Worm (Caenorhabditis elegans) whole organism, young adult: ENCODE results near the gene ttr-42.

Experiments
- B0019.2 ChIP-seq: fragments of 200-800 bp; sonication (Bioruptor generic); conservative IDR thresholded peaks from 2 replicates; pipeline ENCODE4 v1.3.6; 2022; ENCODE audit warnings: missing genetic modification reagents, missing genetic modification characterization, missing compliant biosample characterization
- B0035.1 ChIP-seq: sonication (generic microtip); optimal IDR thresholded peaks from 2 replicates; lab custom pipeline; 2016; ENCODE audit warnings: missing genetic modification characterization, mild to moderate bottlenecking, missing compliant biosample characterization, missing genotype, missing genetic modification reagents
- C06A6.2 ChIP-seq: fragments of 200-800 bp; sonication (Bioruptor generic); conservative IDR thresholded peaks from 2 replicates; pipeline ENCODE4 v1.3.6; 2022; ENCODE audit warnings: missing genetic modification characterization, missing compliant biosample characterization
- C17E4.6 ChIP-seq: fragments of 200-800 bp; sonication (Bioruptor generic); IDR thresholded peaks from 2 replicates; pipeline ENCODE4 v1.3.6; 2022; ENCODE audit warnings: missing genetic modification reagents, missing genetic modification characterization, missing compliant biosample characterization
- F10E7.11 ChIP-seq: sonication (generic microtip); optimal IDR thresholded peaks from 2 replicates; lab custom pipeline; 2017; ENCODE audit warnings: mild to moderate bottlenecking, missing genetic modification characterization, moderate library complexity, missing compliant biosample characterization
- F22D6.2 ChIP-seq: sonication (generic microtip); optimal IDR thresholded peaks from 2 replicates; lab custom pipeline; 2016; ENCODE audit warnings: mild to moderate bottlenecking, missing genetic modification characterization, missing compliant biosample characterization
- F23B12.7 ChIP-seq: sonication (generic microtip); optimal IDR thresholded peaks from 2 replicates; lab custom pipeline; 2017; ENCODE audit warnings: missing genetic modification characterization, mild to moderate bottlenecking, missing compliant biosample characterization, antibody characterized with exemption, moderate library complexity; ENCODE audit not compliant: insufficient read depth
- F57C9.4 ChIP-seq: sonication (generic microtip); optimal IDR thresholded peaks from 2 replicates; lab custom pipeline; 2017; ENCODE audit warnings: mild to moderate bottlenecking, missing genetic modification characterization, missing compliant biosample characterization
- Y67H2A.10 ChIP-seq: fragments of 200-800 bp; sonication (Bioruptor generic); conservative IDR thresholded peaks from 2 replicates; pipeline ENCODE4 v1.3.6; 2022; ENCODE audit warnings: missing genetic modification reagents, missing genetic modification characterization, missing compliant biosample characterization
- ZK185.1 ChIP-seq: sonication (generic microtip); optimal IDR thresholded peaks from 2 replicates; lab custom pipeline; 2016; ENCODE audit warnings: mild to moderate bottlenecking, missing genetic modification characterization, missing compliant biosample characterization; ENCODE audit not compliant: poor library complexity, severe bottlenecking
- akir-1 ChIP-seq: fragments of 200-800 bp; sonication (Bioruptor generic); optimal IDR thresholded peaks from 2 replicates; lab custom pipeline; 2018; ENCODE audit warnings: mild to moderate bottlenecking, missing genetic modification characterization, moderate library complexity, missing compliant biosample characterization
- athp-1 ChIP-seq: sonication (generic microtip); optimal IDR thresholded peaks from 2 replicates; lab custom pipeline; 2017; ENCODE audit warnings: mild to moderate bottlenecking, missing genetic modification characterization, missing compliant biosample characterization
- attf-3 ChIP-seq: fragments of 200-800 bp; sonication (Bioruptor generic); conservative IDR thresholded peaks from 2 replicates; pipeline ENCODE4 v1.3.6; 2022; ENCODE audit warnings: missing genetic modification reagents, missing genetic modification characterization, missing compliant biosample characterization
- attf-6 ChIP-seq: fragments of 200-800 bp; sonication (Bioruptor generic); IDR thresholded peaks from 2 replicates; pipeline ENCODE4 v1.3.6; 2022; ENCODE audit warnings: missing genetic modification reagents, missing genetic modification characterization, missing compliant biosample characterization
- bed-1 ChIP-seq: fragments of 200-800 bp; sonication (Bioruptor generic); IDR thresholded peaks from 2 replicates; pipeline ENCODE4 v1.3.6; 2022; ENCODE audit warnings: missing genetic modification reagents, missing genetic modification characterization, missing compliant biosample characterization
- cebp-1 ChIP-seq, 2 experiments: fragments of 200-800 bp in 1 of 2; sonication (Bioruptor generic) in 1 of 2; sonication (generic microtip) in 1 of 2; IDR thresholded peaks in 1 of 2; optimal IDR thresholded peaks in 1 of 2; 2 replicates each; pipeline versions ENCODE4 v1.3.6 to Lab custom; 2017 to 2022; ENCODE audit warnings: missing compliant biosample characterization in 2 of 2, missing genetic modification characterization in 2 of 2, mild to moderate bottlenecking in 1 of 2, missing genetic modification reagents in 1 of 2, moderate library complexity in 1 of 2
- ceh-27 ChIP-seq: fragments of 200-800 bp; sonication (Bioruptor generic); optimal IDR thresholded peaks from 2 replicates; lab custom pipeline; 2018; ENCODE audit warnings: mild to moderate bottlenecking, missing genetic modification characterization, moderate library complexity, missing compliant biosample characterization
- ceh-91 ChIP-seq: fragments of 200-800 bp; sonication (Bioruptor generic); IDR thresholded peaks from 2 replicates; pipeline ENCODE4 v1.3.6; 2022; ENCODE audit warnings: missing genetic modification reagents, missing genetic modification characterization, missing compliant biosample characterization
- chd-7 ChIP-seq: sonication (generic microtip); optimal IDR thresholded peaks from 2 replicates; lab custom pipeline; 2016; ENCODE audit warnings: mild to moderate bottlenecking, missing genetic modification characterization, moderate library complexity, missing compliant biosample characterization
- dox-1 ChIP-seq: fragments of 200-800 bp; sonication (Bioruptor generic); IDR thresholded peaks from 2 replicates; pipeline ENCODE4 v1.3.6; 2022; ENCODE audit warnings: missing genetic modification reagents, missing genetic modification characterization, missing compliant biosample characterization
- dpl-1 ChIP-seq: fragments of 150-350 bp; optimal IDR thresholded peaks from 2 replicates; lab custom pipeline; 2014; ENCODE audit warnings: missing biosample characterization, missing genetic modification reagents, missing genetic modification characterization
- efl-1 ChIP-seq: fragments of 150-350 bp; optimal IDR thresholded peaks from 2 replicates; lab custom pipeline; 2014; ENCODE audit warnings: missing biosample characterization, missing genetic modification reagents, missing genetic modification characterization
- ets-4 ChIP-seq: fragments of 200-800 bp; sonication (Bioruptor generic); optimal IDR thresholded peaks from 2 replicates; lab custom pipeline; 2018; ENCODE audit warnings: mild to moderate bottlenecking, missing genetic modification characterization, missing compliant biosample characterization
- fkh-3 ChIP-seq: sonication (generic microtip); optimal IDR thresholded peaks from 2 replicates; lab custom pipeline; 2016; ENCODE audit warnings: mild to moderate bottlenecking, missing genetic modification characterization, missing compliant biosample characterization
- gei-17 ChIP-seq: fragments of 200-800 bp; sonication (Bioruptor generic); optimal IDR thresholded peaks from 2 replicates; lab custom pipeline; 2018; ENCODE audit warnings: mild to moderate bottlenecking, missing genetic modification characterization, missing compliant biosample characterization
- hmg-1.2 ChIP-seq: fragments of 200-800 bp; sonication (Bioruptor generic); IDR thresholded peaks from 2 replicates; pipeline ENCODE4 v1.3.6; 2022; ENCODE audit warnings: missing genetic modification reagents, missing genetic modification characterization, missing compliant biosample characterization
- hrde-1 ChIP-seq: sonication (generic microtip); optimal IDR thresholded peaks from 2 replicates; lab custom pipeline; 2016; ENCODE audit warnings: missing genetic modification characterization, mild to moderate bottlenecking, missing compliant biosample characterization, moderate library complexity, missing genotype, missing genetic modification reagents, borderline replicate concordance
- hsf-1 ChIP-seq: fragments of 200-800 bp; sonication (Bioruptor generic); IDR thresholded peaks from 2 replicates; pipeline ENCODE4 v1.3.6; 2022; ENCODE audit warnings: missing genetic modification reagents, missing genetic modification characterization, missing compliant biosample characterization
- let-526 ChIP-seq: fragments of 200-800 bp; sonication (Bioruptor generic); IDR thresholded peaks from 2 replicates; pipeline ENCODE4 v1.3.6; 2022; ENCODE audit warnings: missing genetic modification reagents, missing genetic modification characterization, missing compliant biosample characterization
- let-607 ChIP-seq, 2 experiments: fragments of 200-800 bp in 1 of 2; sonication (Bioruptor generic) in 1 of 2; sonication (generic microtip) in 1 of 2; optimal IDR thresholded peaks; 2 replicates each; lab custom pipeline; 2016 to 2018; ENCODE audit warnings: mild to moderate bottlenecking in 2 of 2, missing compliant biosample characterization in 2 of 2, missing genetic modification characterization in 2 of 2, moderate library complexity in 2 of 2, missing genotype in 1 of 2
- lin-35 ChIP-seq, 3 experiments: fragments of 150-350 bp in 2 of 3; sonication (generic microtip) in 1 of 3; optimal IDR thresholded peaks; 2 replicates each; lab custom pipeline; 2014 to 2018; ENCODE audit warnings: missing biosample characterization in 3 of 3, missing genetic modification characterization in 3 of 3, missing genetic modification reagents in 3 of 3
- lsl-1 ChIP-seq: fragments of 200-800 bp; sonication (Bioruptor generic); optimal IDR thresholded peaks from 2 replicates; lab custom pipeline; 2018; ENCODE audit warnings: mild to moderate bottlenecking, missing genetic modification characterization, moderate library complexity, missing compliant biosample characterization
- mel-28 ChIP-seq: sonication (generic microtip); optimal IDR thresholded peaks from 2 replicates; lab custom pipeline; 2016; ENCODE audit warnings: borderline replicate concordance, mild to moderate bottlenecking, missing genetic modification characterization, missing compliant biosample characterization
- mes-4 ChIP-seq: sonication (generic microtip); optimal IDR thresholded peaks from 2 replicates; lab custom pipeline; 2016; ENCODE audit warnings: missing genotype, missing genetic modification characterization, missing compliant biosample characterization
- nfya-1 ChIP-seq: sonication (generic microtip); optimal IDR thresholded peaks from 2 replicates; lab custom pipeline; 2017; ENCODE audit warnings: antibody characterized with exemption, missing compliant biosample characterization, missing genetic modification characterization, borderline replicate concordance; ENCODE audit not compliant: insufficient read depth
- nfyb-1 ChIP-seq: fragments of 200-800 bp; sonication (Bioruptor generic); IDR thresholded peaks from 2 replicates; pipeline ENCODE4 v1.3.6; 2022; ENCODE audit warnings: missing genetic modification reagents, missing genetic modification characterization, missing compliant biosample characterization
- nhr-179 ChIP-seq: sonication (generic microtip); optimal IDR thresholded peaks from 2 replicates; lab custom pipeline; 2016; ENCODE audit warnings: mild to moderate bottlenecking, missing genetic modification characterization, missing compliant biosample characterization
- nhr-27 ChIP-seq: fragments of 200-800 bp; sonication (Bioruptor generic); optimal IDR thresholded peaks from 2 replicates; lab custom pipeline; 2018; ENCODE audit warnings: mild to moderate bottlenecking, missing genetic modification characterization, moderate library complexity, missing compliant biosample characterization
- nhr-80 ChIP-seq: sonication (generic microtip); optimal IDR thresholded peaks from 2 replicates; lab custom pipeline; 2016; ENCODE audit warnings: missing genetic modification characterization, missing compliant biosample characterization
- pbrm-1 ChIP-seq: fragments of 200-800 bp; sonication (Bioruptor generic); IDR thresholded peaks from 2 replicates; pipeline ENCODE4 v1.3.6; 2022; ENCODE audit warnings: missing genetic modification reagents, missing genetic modification characterization, missing compliant biosample characterization
- snpc-1.3 ChIP-seq: sonication (generic microtip); optimal IDR thresholded peaks from 2 replicates; lab custom pipeline; 2017; ENCODE audit warnings: missing genetic modification characterization, mild to moderate bottlenecking, missing compliant biosample characterization, antibody characterized with exemption, moderate library complexity, missing genotype, missing genetic modification reagents; ENCODE audit not compliant: insufficient read depth
- unc-62 ChIP-seq: fragments of 150-350 bp; optimal IDR thresholded peaks from 2 replicates; lab custom pipeline; 2014; ENCODE audit warnings: missing biosample characterization, missing genetic modification reagents, missing genetic modification characterization
- xnd-1 ChIP-seq: sonication (generic microtip); optimal IDR thresholded peaks from 2 replicates; lab custom pipeline; 2016; ENCODE audit warnings: missing genotype, missing genetic modification reagents, missing genetic modification characterization, missing compliant biosample characterization
- zfh-2 ChIP-seq: fragments of 200-800 bp; sonication (Bioruptor generic); conservative IDR thresholded peaks from 2 replicates; pipeline ENCODE4 v1.3.6; 2022; ENCODE audit warnings: missing genetic modification reagents, missing genetic modification characterization, missing compliant biosample characterization
- zim-3 ChIP-seq: sonication (generic microtip); optimal IDR thresholded peaks from 2 replicates; lab custom pipeline; 2017; ENCODE audit warnings: mild to moderate bottlenecking, missing genetic modification characterization, moderate library complexity, missing compliant biosample characterization
- ztf-3 ChIP-seq: fragments of 200-800 bp; sonication (Bioruptor generic); optimal IDR thresholded peaks from 2 replicates; lab custom pipeline; 2018; ENCODE audit warnings: mild to moderate bottlenecking, missing genetic modification characterization, missing compliant biosample characterization

Gene ttr-42

ce11 chrX:2549322-2549721 is 28.2 kb upstream of the ttr-42 start (continued):
- peak; percentile 68; the same call in 1 of the 2 replicates for TF ChIP-seq nfyb-1 (GFP tag; lab: Robert Waterston, UW)
- peak; percentile 58 for TF ChIP-seq cebp-1 (GFP tag; IDR thresholded peaks at IDR 0.05; lab: Robert Waterston, UW)
- peak; percentile 76 for TF ChIP-seq cebp-1 (tag; optimal IDR thresholded peaks at IDR 0.05; lab: Kevin White, UChicago)
- TF ChIP-seq dox-1 (GFP tag; lab: Robert Waterston, UW) = peak; percentile 78
- TF ChIP-seq B0019.2 = 0 out of 2 replicates have a peak, but pooled peaks have one; percentile 25
- TF ChIP-seq F10E7.11 (tag; lab: Kevin White, UChicago) = peak; percentile 23
- TF ChIP-seq akir-1 (GFP tag; lab: Kevin White, UChicago) = peak; percentile 76
- no peak for TF ChIP-seq efl-1 (GFP tag; lab: Kevin White, UChicago)
- peak; percentile 68 for TF ChIP-seq hrde-1 (tag; lab: Kevin White, UChicago)
- TF ChIP-seq F22D6.2 (tag; lab: Kevin White, UChicago) = peak; percentile 45
- no peak for TF ChIP-seq C06A6.2 (GFP tag; lab: Robert Waterston, UW)
- TF ChIP-seq ZK185.1 = peak; percentile 82
- peak; percentile 72 for TF ChIP-seq zim-3 (tag; lab: Kevin White, UChicago)
- no peak for TF ChIP-seq mel-28 (tag; lab: Kevin White, UChicago)
- peak in 1 of 3 experiments; percentile 61 for TF ChIP-seq lin-35 (GFP tag; optimal IDR thresholded peaks at IDR 0.05; lab: Kevin White, UChicago)
- no peak for TF ChIP-seq C17E4.6 (GFP tag; lab: Robert Waterston, UW)
- TF ChIP-seq nhr-179 (tag; lab: Kevin White, UChicago) = peak; percentile 12
- peak; percentile 22 to 43 for TF ChIP-seq let-607 (tag; optimal IDR thresholded peaks at IDR 0.05; lab: Kevin White, UChicago)
- TF ChIP-seq ceh-91 (GFP tag; lab: Robert Waterston, UW) = 0 out of 2 replicates have a peak, but pooled peaks have one; percentile 12
- peak; percentile 2 for TF ChIP-seq lsl-1 (GFP tag; lab: Kevin White, UChicago)
- peak; percentile 25 for TF ChIP-seq F57C9.4
- no peak for TF ChIP-seq athp-1 (tag; lab: Kevin White, UChicago)
- peak; percentile 25 for TF ChIP-seq gei-17 (GFP tag; lab: Kevin White, UChicago)
- TF ChIP-seq hmg-1.2 (GFP tag; lab: Robert Waterston, UW) = peak; percentile 74
- 0 out of 2 replicates have a peak, but pooled peaks have one; percentile 32 for TF ChIP-seq let-526 (GFP tag; lab: Robert Waterston, UW)
- TF ChIP-seq dpl-1 = no peak
- peak; percentile 56 for TF ChIP-seq B0035.1 (tag; lab: Kevin White, UChicago)
- TF ChIP-seq nhr-80 (tag; lab: Kevin White, UChicago) = peak; percentile 35
- peak; percentile 81 for TF ChIP-seq chd-7 (tag; lab: Kevin White, UChicago)
- TF ChIP-seq ztf-3 (GFP tag; lab: Kevin White, UChicago) = no peak
- TF ChIP-seq nhr-27 (tag; lab: Kevin White, UChicago) = no peak
- peak; percentile 47; the same call in 1 of the 2 replicates for TF ChIP-seq attf-6 (GFP tag; lab: Robert Waterston, UW)
- no peak for TF ChIP-seq xnd-1 (tag; lab: Kevin White, UChicago)
- no peak for TF ChIP-seq Y67H2A.10
- TF ChIP-seq fkh-3 = peak; percentile 51
- peak; percentile 36 for TF ChIP-seq ceh-27 (GFP tag; lab: Kevin White, UChicago)
- no peak for TF ChIP-seq unc-62 (GFP tag; lab: Kevin White, UChicago)
- 0 out of 2 replicates have a peak, but pooled peaks have one; percentile 35 for TF ChIP-seq zfh-2 (GFP tag; lab: Robert Waterston, UW)
- TF ChIP-seq ets-4 = peak; percentile 4
- TF ChIP-seq hsf-1 = no peak
- TF ChIP-seq F23B12.7 (tag; lab: Kevin White, UChicago) = peak; percentile 85
- TF ChIP-seq nfya-1 (tag; lab: Kevin White, UChicago) = no peak
- peak; percentile 18 for TF ChIP-seq snpc-1.3 (tag; lab: Kevin White, UChicago)
- peak; percentile 66 for TF ChIP-seq mes-4
- no peak for TF ChIP-seq bed-1
- no peak for TF ChIP-seq attf-3 (GFP tag; lab: Robert Waterston, UW)
- TF ChIP-seq pbrm-1 (GFP tag; lab: Robert Waterston, UW) = peak; percentile 69; the same call in 1 of the 2 replicates
